Worm (Caenorhabditis elegans): ENCODE data around the gene F46B6.12.

The F46B6.12 gene

DNA sequence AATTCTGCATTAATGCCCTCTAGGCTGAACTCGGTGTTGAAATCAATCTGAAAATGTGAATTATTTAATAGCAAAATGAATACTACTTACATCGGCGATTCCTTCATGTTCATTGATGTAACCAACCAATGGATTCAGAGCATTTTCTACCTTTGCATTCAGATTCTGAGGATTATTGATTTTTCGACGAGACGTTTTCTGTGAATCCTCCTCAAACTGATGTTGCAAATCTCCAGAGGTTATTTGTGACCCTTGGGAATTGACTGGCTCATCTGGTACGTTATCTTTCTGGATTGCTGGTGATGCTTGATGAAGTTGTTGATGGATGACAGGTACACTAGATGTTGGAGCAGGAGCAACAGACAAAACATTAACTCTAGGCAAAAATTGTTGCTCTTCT is 6.4 kb upstream of the F46B6.12 start:
- TF ChIP-seq attf-4 (tag; optimal IDR thresholded peaks at IDR 0.05) (no peak), unc-62 (GFP tag; optimal IDR thresholded peaks at IDR 0.05 in 1 of 2) (peak in 1 of 2 experiments; percentile 91), unc-62 (tag; optimal IDR thresholded peaks at IDR 0.05) (no peak)

DNA sequence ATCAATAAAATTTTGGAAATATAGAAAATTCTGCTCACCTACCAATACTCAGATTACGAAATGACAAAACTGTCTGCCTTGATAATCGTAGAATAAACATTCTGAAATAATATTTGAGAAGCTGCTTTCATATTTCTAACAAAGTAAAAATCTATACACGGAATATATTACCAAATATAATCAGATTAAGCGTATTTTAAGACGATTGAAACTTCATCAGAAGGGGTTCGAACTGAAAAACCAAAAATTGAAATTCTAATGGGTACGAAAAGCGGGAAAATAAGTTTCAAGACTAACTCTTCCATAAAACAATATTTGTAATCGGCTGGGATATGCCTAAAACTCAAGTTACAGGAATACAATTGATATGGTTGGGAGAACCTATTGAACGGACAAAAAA is 3.8 kb upstream of the F46B6.12 start, which contains the start of gene F46B6.4:
F46B6.4 (minus strand) TSS at position 101 of the 400 bp plus-strand sequence.
- TF ChIP-seq D1046.2 (GFP tag; IDR thresholded peaks at IDR 0.05) (no peak), nhr-77 (tag; optimal IDR thresholded peaks at IDR 0.05) (no peak), dve-1 (tag; optimal IDR thresholded peaks at IDR 0.05; ENCODE audit: insufficient read depth) (no peak), zip-11 (GFP tag; IDR thresholded peaks at IDR 0.05) (no peak), gei-8 (GFP tag; optimal IDR thresholded peaks at IDR 0.05) (no peak), lin-38 (GFP tag; IDR thresholded peaks at IDR 0.05) (no peak), ceh-82 (tag; optimal IDR thresholded peaks at IDR 0.05) (no peak), mes-2 (tag; optimal IDR thresholded peaks at IDR 0.05; ENCODE audit: poor library complexity, severe bottlenecking) (no peak), unc-62 (GFP tag; optimal IDR thresholded peaks at IDR 0.05 in 1 of 2) (no peak), unc-62 (tag; optimal IDR thresholded peaks at IDR 0.05) (no peak), vab-7 (GFP tag; IDR thresholded peaks at IDR 0.05) (no peak), cey-2 (tag; optimal IDR thresholded peaks at IDR 0.05; ENCODE audit: borderline replicate concordance, insufficient read depth) (no peak), ceh-28 (tag; optimal IDR thresholded peaks at IDR 0.05) (no peak), ztf-11 (tag; optimal IDR thresholded peaks at IDR 0.05) (no peak), lin-39 (tag; optimal IDR thresholded peaks at IDR 0.05) (no peak), spr-1 (tag; optimal IDR thresholded peaks at IDR 0.05) (no peak), ces-1 (GFP tag; optimal IDR thresholded peaks at IDR 0.05) (no peak), zip-2 (tag; optimal IDR thresholded peaks at IDR 0.05) (no peak), F26F4.8 (GFP tag; conservative IDR thresholded peaks at IDR 0.05) (no peak), Y5F2A.4 (GFP tag; optimal IDR thresholded peaks at IDR 0.05) (no peak)

ce11 chrV:9777645-9778044 is 2.0 kb upstream of the F46B6.12 start, which contains the start of gene smg-4:
Gene smg-4 (minus strand): TSS chrV:9777745.
- no peak for TF ChIP-seq mep-1 (tag; optimal IDR thresholded peaks at IDR 0.05)
- TF ChIP-seq vab-7 (GFP tag; IDR thresholded peaks at IDR 0.05), result no peak
- TF ChIP-seq aly-2 (tag; optimal IDR thresholded peaks at IDR 0.05), result no peak
- TF ChIP-seq nhr-102 (tag; optimal IDR thresholded peaks at IDR 0.05), result no peak
- no peak for TF ChIP-seq nhr-6 (tag; optimal IDR thresholded peaks at IDR 0.05)
- TF ChIP-seq dmd-9 (GFP tag; IDR thresholded peaks at IDR 0.05), result no peak
- no peak for TF ChIP-seq saeg-2 (GFP tag; IDR thresholded peaks at IDR 0.05)
- TF ChIP-seq nhr-10 (tag; optimal IDR thresholded peaks at IDR 0.05), result no peak
- no peak for TF ChIP-seq daf-19 (GFP tag; conservative IDR thresholded peaks at IDR 0.05)
- TF ChIP-seq mdt-29 (GFP tag; IDR thresholded peaks at IDR 0.05), result no peak
- TF ChIP-seq lin-1 (GFP tag; IDR thresholded peaks at IDR 0.05), result no peak
- TF ChIP-seq daf-8 (GFP tag; IDR thresholded peaks at IDR 0.05), result no peak
- no peak for TF ChIP-seq hif-1 (tag; optimal IDR thresholded peaks at IDR 0.05)
- no peak for TF ChIP-seq zip-2 (tag; optimal IDR thresholded peaks at IDR 0.05)
- TF ChIP-seq zip-11 (GFP tag; IDR thresholded peaks at IDR 0.05), result no peak
- TF ChIP-seq lin-29 (GFP tag; IDR thresholded peaks at IDR 0.05), result no peak
- no peak for TF ChIP-seq spr-1 (tag; optimal IDR thresholded peaks at IDR 0.05)
- TF ChIP-seq mes-2 (tag; optimal IDR thresholded peaks at IDR 0.05; ENCODE audit: poor library complexity, severe bottlenecking), result no peak
- no peak for TF ChIP-seq Y75B8A.6 (GFP tag; IDR thresholded peaks at IDR 0.05)
- no peak for TF ChIP-seq sdz-12 (GFP tag; optimal IDR thresholded peaks at IDR 0.05)

DNA sequence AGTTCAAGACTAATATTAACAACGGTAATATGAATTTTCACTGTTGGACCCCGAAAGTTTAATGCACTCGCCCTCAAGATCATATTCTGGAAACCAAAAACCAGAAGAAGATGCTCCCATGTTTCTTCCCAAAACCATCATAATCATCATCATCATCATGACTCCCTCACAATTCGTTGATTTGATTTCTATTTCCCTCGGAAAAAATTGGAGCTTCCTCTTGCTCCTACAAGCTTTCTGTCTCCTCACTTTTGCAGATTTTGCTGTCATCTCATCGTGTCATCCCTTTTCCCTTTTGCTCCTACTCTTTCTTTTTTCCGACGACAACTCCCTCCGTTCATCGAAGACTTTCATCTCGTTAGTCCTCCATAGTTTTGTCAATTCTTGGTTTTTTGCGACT is 3.7 kb downstream of the F46B6.12 start, which contains the start of gene F46B6.2:
F46B6.2 (plus strand) TSS at position 316 of the 400 bp plus-strand sequence.
- TF ChIP-seq daf-12 (tag; optimal IDR thresholded peaks at IDR 0.05), result no peak
- TF ChIP-seq mes-2 (tag; optimal IDR thresholded peaks at IDR 0.05; ENCODE audit: poor library complexity, severe bottlenecking), result no peak
- 0 out of 2 replicates have a peak, but pooled peaks have one; percentile 40 for TF ChIP-seq ctbp-1 (GFP tag; IDR thresholded peaks at IDR 0.05)
- no peak for TF ChIP-seq hif-1 (tag; optimal IDR thresholded peaks at IDR 0.05)
- no peak for TF ChIP-seq lin-39 (tag; optimal IDR thresholded peaks at IDR 0.05)
